Fruit fly (Drosophila melanogaster) whole organism, embryonic: Measurements from ENCODE around the gene SrpRalpha.
A peak's percentile ranks its signal among the peaks of the same experiment; 100 is the strongest.

Experiments used
- Adf1 ChIP-seq: fragments of 200-800 bp; sonication (Bioruptor generic); IDR thresholded peaks from 2 replicates; pipeline ENCODE4 v1.3.6; 2022; ENCODE audit warnings: missing biosample characterization, missing genetic modification characterization
- Aef1 ChIP-seq: fragments of 200-800 bp; sonication (Bioruptor generic); IDR thresholded peaks from 3 replicates; pipeline ENCODE4 v1.3.6; 2022; ENCODE audit warnings: missing biosample characterization, missing genetic modification characterization
- Asciz ChIP-seq: fragments of 200-800 bp; sonication (Bioruptor generic); optimal IDR thresholded peaks from 2 replicates; lab custom pipeline; 2017; ENCODE audit warnings: missing biosample characterization, mild to moderate bottlenecking, missing genetic modification characterization, missing genetic modification reagents
- BEAF-32 ChIP-seq: fragments of 200-800 bp; sonication (Bioruptor generic); optimal IDR thresholded peaks from 3 replicates; lab custom pipeline; 2017; ENCODE audit warnings: missing biosample characterization, missing genetic modification characterization, mild to moderate bottlenecking, moderate library complexity, missing genetic modification reagents
- Bteb2 ChIP-seq: fragments of 200-800 bp; sonication (Bioruptor generic); optimal IDR thresholded peaks from 2 replicates; lab custom pipeline; 2016; ENCODE audit warnings: missing biosample characterization, missing genetic modification characterization
- CG10321 ChIP-seq: fragments of 200-800 bp; sonication (Bioruptor generic); IDR thresholded peaks from 2 replicates; pipeline ENCODE4 v1.3.6; 2022; ENCODE audit warnings: missing biosample characterization, missing genetic modification characterization
- CG11093 ChIP-seq: fragments of 200-800 bp; sonication (Bioruptor generic); IDR thresholded peaks from 3 replicates; pipeline ENCODE4 v1.3.6; 2022; ENCODE audit warnings: missing biosample characterization, missing genetic modification characterization
- CG11456 ChIP-seq: fragments of 200-800 bp; sonication (Bioruptor generic); IDR thresholded peaks from 3 replicates; pipeline ENCODE4 v1.3.6; 2022; ENCODE audit warnings: missing biosample characterization, missing genetic modification characterization
- CG12236 ChIP-seq: fragments of 200-800 bp; sonication (Bioruptor generic); optimal IDR thresholded peaks from 2 replicates; lab custom pipeline; 2016; ENCODE audit warnings: missing biosample characterization, missing genetic modification characterization
- CG15479 ChIP-seq: fragments of 200-800 bp; sonication (Bioruptor generic); optimal IDR thresholded peaks from 3 replicates; lab custom pipeline; 2019; ENCODE audit warnings: missing biosample characterization, mild to moderate bottlenecking, missing genetic modification characterization, moderate library complexity
- CG18599 ChIP-seq: fragments of 200-800 bp; sonication (Bioruptor generic); optimal IDR thresholded peaks from 3 replicates; lab custom pipeline; 2017; ENCODE audit warnings: missing biosample characterization, missing genetic modification characterization, mild to moderate bottlenecking, moderate library complexity, missing genetic modification reagents
- CG18764 ChIP-seq: fragments of 200-800 bp; sonication (Bioruptor generic); optimal IDR thresholded peaks from 3 replicates; lab custom pipeline; 2016; ENCODE audit warnings: missing biosample characterization, missing genetic modification characterization
- CG30020 ChIP-seq: fragments of 200-800 bp; optimal IDR thresholded peaks from 2 replicates; lab custom pipeline; 2019; ENCODE audit warnings: missing biosample characterization, mild to moderate bottlenecking, missing genetic modification characterization, moderate library complexity
- CG30403 ChIP-seq: fragments of 200-800 bp; sonication (Bioruptor generic); optimal IDR thresholded peaks from 3 replicates; lab custom pipeline; 2016; ENCODE audit warnings: missing biosample characterization, missing genetic modification characterization
- CG31441 ChIP-seq: fragments of 200-800 bp; sonication (Bioruptor generic); IDR thresholded peaks from 2 replicates; pipeline ENCODE4 v1.3.6; 2022; ENCODE audit warnings: missing biosample characterization, missing genetic modification characterization
- CG3281 ChIP-seq: fragments of 200-800 bp; sonication (Bioruptor generic); optimal IDR thresholded peaks from 3 replicates; lab custom pipeline; 2017; ENCODE audit warnings: missing biosample characterization, mild to moderate bottlenecking, missing genetic modification characterization
- CG3838 ChIP-seq: fragments of 200-800 bp; sonication (Bioruptor generic); optimal IDR thresholded peaks from 3 replicates; lab custom pipeline; 2016; ENCODE audit warnings: missing biosample characterization, missing genetic modification characterization
- CG4360 ChIP-seq: fragments of 200-800 bp; sonication (Bioruptor generic); IDR thresholded peaks from 2 replicates; pipeline ENCODE4 v1.3.6; 2022; ENCODE audit warnings: missing biosample characterization, missing genetic modification characterization
- CG6791 ChIP-seq: fragments of 200-800 bp; sonication (Bioruptor generic); IDR thresholded peaks from 3 replicates; pipeline ENCODE4 v1.3.6; 2022; ENCODE audit warnings: missing biosample characterization, missing genetic modification characterization; ENCODE audit not compliant: partially characterized antibody
- CG6813 ChIP-seq: fragments of 200-800 bp; sonication (Bioruptor generic); optimal IDR thresholded peaks from 2 replicates; lab custom pipeline; 2017; ENCODE audit warnings: missing biosample characterization, missing genetic modification characterization, mild to moderate bottlenecking, moderate library complexity, missing genetic modification reagents
- CG6854 ChIP-seq: fragments of 200-800 bp; sonication (Bioruptor generic); optimal IDR thresholded peaks from 3 replicates; lab custom pipeline; 2017; ENCODE audit warnings: missing biosample characterization, mild to moderate bottlenecking, missing genetic modification characterization
- CG7357 ChIP-seq: fragments of 200-800 bp; sonication (Bioruptor generic); IDR thresholded peaks from 3 replicates; pipeline ENCODE4 v1.3.6; 2022; ENCODE audit warnings: missing biosample characterization, missing genetic modification characterization
- CG8359 ChIP-seq: fragments of 200-800 bp; sonication (Bioruptor generic); optimal IDR thresholded peaks from 2 replicates; lab custom pipeline; 2017; ENCODE audit warnings: missing biosample characterization, mild to moderate bottlenecking, missing genetic modification characterization, borderline replicate concordance
- Chrac-16 ChIP-seq: fragments of 200-800 bp; sonication (Bioruptor generic); optimal IDR thresholded peaks from 3 replicates; lab custom pipeline; 2016; ENCODE audit warnings: missing biosample characterization, missing genetic modification characterization
- CoRest ChIP-seq: fragments of 200-800 bp; sonication (Bioruptor generic); optimal IDR thresholded peaks from 3 replicates; lab custom pipeline; 2018; ENCODE audit warnings: missing biosample characterization, mild to moderate bottlenecking, missing genetic modification characterization, moderate library complexity
- HLH54F ChIP-seq: fragments of 200-800 bp; sonication (Bioruptor generic); optimal IDR thresholded peaks from 3 replicates; lab custom pipeline; 2016; ENCODE audit warnings: missing biosample characterization, missing genetic modification characterization
- HmgZ ChIP-seq: fragments of 200-800 bp; sonication (Bioruptor generic); optimal IDR thresholded peaks from 2 replicates; lab custom pipeline; 2018; ENCODE audit warnings: missing biosample characterization, mild to moderate bottlenecking, missing genetic modification characterization
- Med ChIP-seq: fragments of 200-800 bp; sonication (Bioruptor generic); peaks from one replicate; lab custom pipeline; 2016; ENCODE audit warnings: missing biosample characterization, missing genetic modification characterization, mild to moderate bottlenecking, inconsistent platforms, moderate library complexity
- Ptx1 ChIP-seq: fragments of 200-800 bp; sonication (Bioruptor generic); IDR thresholded peaks from 2 replicates; pipeline ENCODE4 v1.3.6; 2022; ENCODE audit warnings: missing biosample characterization, missing genetic modification characterization
- Sox102F ChIP-seq: fragments of 200-800 bp; sonication (Bioruptor generic); optimal IDR thresholded peaks from 2 replicates; lab custom pipeline; 2018; ENCODE audit warnings: missing biosample characterization, mild to moderate bottlenecking, missing genetic modification characterization, moderate library complexity
- Stat92E ChIP-seq, 3 experiments: fragments of >200 bp in 2 of 3; fragments of 200-800 bp in 1 of 3; sonication (Bioruptor generic) in 1 of 3; optimal IDR thresholded peaks; 2 replicates each; lab custom pipeline; 2017 to 2019; ENCODE audit warnings: missing biosample characterization in 3 of 3, missing genetic modification characterization in 3 of 3, mild to moderate bottlenecking in 1 of 3, moderate library complexity in 1 of 3
- TFAM ChIP-seq: fragments of 200-800 bp; sonication (Bioruptor generic); optimal IDR thresholded peaks from 2 replicates; lab custom pipeline; 2017; ENCODE audit warnings: missing biosample characterization, missing genetic modification characterization, inconsistent platforms
- dm ChIP-seq: fragments of 200-800 bp; sonication (Bioruptor generic); optimal IDR thresholded peaks from 3 replicates; lab custom pipeline; 2016; ENCODE audit warnings: missing biosample characterization, missing genetic modification characterization
- dmrt11E ChIP-seq: fragments of 200-800 bp; sonication (Bioruptor generic); optimal IDR thresholded peaks from 3 replicates; lab custom pipeline; 2018; ENCODE audit warnings: missing biosample characterization, mild to moderate bottlenecking, missing genetic modification characterization, moderate library complexity
- fd64A ChIP-seq: fragments of 200-800 bp; sonication (Bioruptor generic); optimal IDR thresholded peaks from 3 replicates; lab custom pipeline; 2018; ENCODE audit warnings: missing biosample characterization, mild to moderate bottlenecking, missing genetic modification characterization
- ftz-f1 ChIP-seq: fragments of 200-800 bp; sonication (Bioruptor generic); optimal IDR thresholded peaks from 2 replicates; lab custom pipeline; 2016; ENCODE audit warnings: missing biosample characterization, missing genetic modification characterization
- gsb ChIP-seq: fragments of 200-800 bp; sonication (Bioruptor generic); IDR thresholded peaks from 2 replicates; pipeline ENCODE4 v1.3.6; 2022; ENCODE audit warnings: missing biosample characterization, missing genetic modification characterization
- gsb-n ChIP-seq: fragments of 200-800 bp; sonication (Bioruptor generic); optimal IDR thresholded peaks from 3 replicates; lab custom pipeline; 2018; ENCODE audit warnings: missing biosample characterization, mild to moderate bottlenecking, missing genetic modification characterization
- hbn ChIP-seq: fragments of 200-800 bp; sonication (Bioruptor generic); IDR thresholded peaks from 2 replicates; pipeline ENCODE4 v1.3.6; 2022; ENCODE audit warnings: missing biosample characterization, missing genetic modification characterization; ENCODE audit not compliant: partially characterized antibody
- kni ChIP-seq: fragments of 200-800 bp; sonication (Bioruptor generic); optimal IDR thresholded peaks from 3 replicates; lab custom pipeline; 2017; ENCODE audit warnings: mild to moderate bottlenecking, missing biosample characterization, missing genetic modification reagents, missing genetic modification characterization
- mam ChIP-seq: fragments of 200-800 bp; sonication (Bioruptor generic); optimal IDR thresholded peaks from 3 replicates; lab custom pipeline; 2016; ENCODE audit warnings: missing biosample characterization, missing genetic modification characterization
- org-1 ChIP-seq: fragments of 200-800 bp; sonication (Bioruptor generic); optimal IDR thresholded peaks from 2 replicates; lab custom pipeline; 2017; ENCODE audit warnings: missing biosample characterization, missing genetic modification characterization
- pho ChIP-seq: fragments of 200-800 bp; sonication (Bioruptor generic); optimal IDR thresholded peaks from 2 replicates; lab custom pipeline; 2016; ENCODE audit warnings: missing biosample characterization, missing genetic modification characterization
- phol ChIP-seq: fragments of 200-800 bp; sonication (Bioruptor generic); optimal IDR thresholded peaks from 3 replicates; lab custom pipeline; 2018; ENCODE audit warnings: missing biosample characterization, mild to moderate bottlenecking, missing genetic modification characterization, moderate library complexity
- pnt ChIP-seq: fragments of 200-800 bp; sonication (Bioruptor generic); optimal IDR thresholded peaks from 3 replicates; lab custom pipeline; 2016; ENCODE audit warnings: missing biosample characterization, missing genetic modification characterization
- psq ChIP-seq: fragments of 200-800 bp; sonication (Bioruptor generic); optimal IDR thresholded peaks from 2 replicates; lab custom pipeline; 2017; ENCODE audit warnings: missing biosample characterization, missing genetic modification characterization
- ranshi ChIP-seq: fragments of 200-800 bp; sonication (Bioruptor generic); IDR thresholded peaks from 2 replicates; pipeline ENCODE4 v1.3.6; 2022; ENCODE audit warnings: missing biosample characterization, missing genetic modification characterization
- scrt ChIP-seq: fragments of 200-800 bp; sonication (Bioruptor generic); optimal IDR thresholded peaks from 2 replicates; lab custom pipeline; 2018; ENCODE audit warnings: missing biosample characterization, mild to moderate bottlenecking, missing genetic modification characterization, moderate library complexity
- shn ChIP-seq: fragments of 200-800 bp; sonication (Bioruptor generic); optimal IDR thresholded peaks from 3 replicates; lab custom pipeline; 2016; ENCODE audit warnings: missing biosample characterization, missing genetic modification characterization
- stc ChIP-seq: fragments of 200-800 bp; sonication (Bioruptor generic); IDR thresholded peaks from 2 replicates; pipeline ENCODE4 v1.3.6; 2022; ENCODE audit warnings: missing biosample characterization, missing genetic modification characterization
- usp ChIP-seq: fragments of >200 bp; optimal IDR thresholded peaks from 2 replicates; lab custom pipeline; 2017; ENCODE audit warnings: missing biosample characterization, missing genetic modification characterization
- vnd ChIP-seq: fragments of 200-800 bp; sonication (Bioruptor generic); IDR thresholded peaks from 3 replicates; pipeline ENCODE4 v1.3.6; 2022; ENCODE audit warnings: missing biosample characterization, missing genetic modification characterization; ENCODE audit not compliant: partially characterized antibody

SrpRalpha gene

DNA sequence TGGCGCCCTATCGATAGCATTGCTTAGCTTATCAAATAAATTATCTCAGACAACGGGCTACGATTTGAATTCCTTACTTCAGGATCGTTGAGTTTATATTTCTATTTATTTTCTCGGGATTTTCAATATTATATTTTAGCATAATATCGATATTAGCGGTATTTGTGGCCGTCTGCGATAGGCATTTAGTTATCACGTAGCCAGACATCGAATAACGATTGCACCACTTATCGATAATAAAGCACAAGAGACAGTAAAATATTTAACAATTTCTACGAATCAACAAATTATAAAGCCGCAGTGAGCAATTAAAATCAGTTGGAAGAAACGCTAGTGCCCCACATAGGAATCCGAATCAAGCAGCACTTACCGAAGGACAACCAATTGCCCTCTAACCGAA, 38.7 kb downstream of the SrpRalpha start, which contains the start of gene CG2076 (continued):
- TF ChIP-seq dmrt11E (no peak), org-1 (no peak), gsb-n (tag; lab: Kevin White, UChicago) (no peak), CG12236 (GFP tag; lab: Kevin White, UChicago) (no peak), Chrac-16 (GFP tag; lab: Kevin White, UChicago) (no peak), stc (GFP tag; lab: Robert Waterston, UW) (no peak), CG18764 (GFP tag; lab: Kevin White, UChicago) (no peak), dm (GFP tag; lab: Kevin White, UChicago) (no peak), Asciz (no peak), Aef1 (no peak), CG30020 (tag; lab: Kevin White, UChicago) (no peak), psq (GFP tag; lab: Kevin White, UChicago) (no peak), Med (GFP tag; lab: Kevin White, UChicago) (peak; percentile 24), CG10321 (GFP tag; lab: Robert Waterston, UW) (no peak), Sox102F (no peak), CG18599 (GFP tag; lab: Kevin White, UChicago) (no peak), CG6854 (no peak), usp (GFP tag; lab: Kevin White, UChicago) (no peak), HmgZ (no peak), CG11456 (no peak), TFAM (GFP tag; lab: Kevin White, UChicago) (no peak), CG7357 (GFP tag; lab: Robert Waterston, UW) (no peak), Stat92E (GFP tag; optimal IDR thresholded peaks at IDR 0.05; lab: Kevin White, UChicago) (no peak), ftz-f1 (GFP tag; lab: Kevin White, UChicago) (no peak), pho (GFP tag; lab: Kevin White, UChicago) (no peak), CG3281 (GFP tag; lab: Kevin White, UChicago) (no peak), CG11093 (GFP tag; lab: Robert Waterston, UW) (no peak), fd64A (GFP tag; lab: Kevin White, UChicago) (no peak), ranshi (no peak), CG8359 (GFP tag; lab: Kevin White, UChicago) (no peak), HLH54F (GFP tag; lab: Kevin White, UChicago) (no peak), scrt (no peak), Bteb2 (GFP tag; lab: Kevin White, UChicago) (no peak), CG6791 (GFP tag; lab: Robert Waterston, UW) (peak; percentile 92), kni (GFP tag; lab: Kevin White, UChicago) (no peak), BEAF-32 (peak; percentile 81), CG4360 (GFP tag; lab: Robert Waterston, UW) (no peak), pnt (no peak), vnd (GFP tag; lab: Robert Waterston, UW) (peak; percentile 92), hbn (GFP tag; lab: Robert Waterston, UW) (peak; percentile 72), CG30403 (no peak), CG3838 (no peak), CG31441 (GFP tag; lab: Robert Waterston, UW) (no peak), gsb (no peak), CoRest (tag; lab: Kevin White, UChicago) (no peak), mam (no peak), phol (no peak), shn (no peak), Ptx1 (GFP tag; lab: Robert Waterston, UW) (no peak), CG15479 (GFP tag; lab: Kevin White, UChicago) (no peak), Adf1 (GFP tag; lab: Robert Waterston, UW) (no peak), CG6813 (GFP tag; lab: Kevin White, UChicago) (no peak)
